Fruit fly (Drosophila melanogaster): Measurements from ENCODE around the gene crp.

The crp gene

dm6 chr2L:16302773-16303279 lies 15.3 kb upstream of the crp start, which contains the start of gene GMF (continued):
- TF ChIP-seq YL-1 (GFP tag; optimal IDR thresholded peaks at IDR 0.05) (peak; percentile 72), Ada2b (GFP tag; IDR thresholded peaks at IDR 0.05) (no peak), CG7271 (tag; optimal IDR thresholded peaks at IDR 0.05) (peak; percentile 58), CG9727 (GFP tag; optimal IDR thresholded peaks at IDR 0.05) (peak; percentile 50), gfzf (GFP tag; optimal IDR thresholded peaks at IDR 0.05) (peak; percentile 78), ewg (GFP tag; optimal IDR thresholded peaks at IDR 0.05) (no peak), prd (optimal IDR thresholded peaks at IDR 0.05) (no peak), prd (GFP tag; IDR thresholded peaks at IDR 0.05) (no peak), pfk (GFP tag; optimal IDR thresholded peaks at IDR 0.05) (no peak), dati (GFP tag; IDR thresholded peaks at IDR 0.05) (no peak), CG17829 (tag; optimal IDR thresholded peaks at IDR 0.05) (peak; percentile 38), CG5953 (GFP tag; IDR thresholded peaks at IDR 0.05) (no peak), gem (tag; optimal IDR thresholded peaks at IDR 0.05) (peak; percentile 74), CG7556 (GFP tag; optimal IDR thresholded peaks at IDR 0.05) (peak; percentile 30), D19B (GFP tag; optimal IDR thresholded peaks at IDR 0.05) (peak; percentile 73), CG14710 (tag; optimal IDR thresholded peaks at IDR 0.05) (peak; percentile 86), kni (GFP tag; optimal IDR thresholded peaks at IDR 0.05) (no peak), tin (GFP tag; optimal IDR thresholded peaks at IDR 0.05) (peak; percentile 37), Fer1 (GFP tag; optimal IDR thresholded peaks at IDR 0.05) (peak; percentile 2), CG32767 (GFP tag; IDR thresholded peaks at IDR 0.05) (no peak), CG8359 (GFP tag; optimal IDR thresholded peaks at IDR 0.05; ENCODE audit: borderline replicate concordance) (no peak), CG2120 (GFP tag; optimal IDR thresholded peaks at IDR 0.05) (peak; percentile 41), CG32532 (GFP tag; IDR thresholded peaks at IDR 0.05) (no peak), dimm (GFP tag; IDR thresholded peaks at IDR 0.05) (no peak), Hsf (GFP tag; optimal IDR thresholded peaks at IDR 0.05) (peak; percentile 25), slbo (GFP tag; IDR thresholded peaks at IDR 0.05) (peak; percentile 45; the same call in 1 of the 2 replicates), Atf-2 (GFP tag; optimal IDR thresholded peaks at IDR 0.05) (no peak), CoRest (tag; optimal IDR thresholded peaks at IDR 0.05) (peak; percentile 72), Poxn (GFP tag; IDR thresholded peaks at IDR 0.05) (no peak), Myb (GFP tag; optimal IDR thresholded peaks at IDR 0.05) (peak; percentile 61), unc-4 (GFP tag; IDR thresholded peaks at IDR 0.05; ENCODE audit: partially characterized antibody) (peak; percentile 21; the same call in 1 of the 2 replicates), E2f2 (GFP tag; IDR thresholded peaks at IDR 0.05) (peak; percentile 38; the same call in 1 of the 2 replicates), CG12391 (tag; optimal IDR thresholded peaks at IDR 0.05) (peak; percentile 78), Taf1 (GFP tag; IDR thresholded peaks at IDR 0.05) (no peak), sisA (GFP tag; IDR thresholded peaks at IDR 0.05) (no peak), CG4730 (GFP tag; IDR thresholded peaks at IDR 0.05) (no peak), kay (GFP tag; optimal IDR thresholded peaks at IDR 0.05) (peak; percentile 79), Dek (tag; optimal IDR thresholded peaks at IDR 0.05) (no peak), CG9932 (GFP tag; IDR thresholded peaks at IDR 0.05) (peak; percentile 45), ash1 (GFP tag; optimal IDR thresholded peaks at IDR 0.05) (no peak), CG7963 (GFP tag; IDR thresholded peaks at IDR 0.05; ENCODE audit: partially characterized antibody) (no peak), CG9797 (GFP tag; optimal IDR thresholded peaks at IDR 0.05) (peak; percentile 60), klu (GFP tag; IDR thresholded peaks at IDR 0.05) (no peak), Fer3 (tag; optimal IDR thresholded peaks at IDR 0.05) (peak; percentile 20), Bteb2 (GFP tag; optimal IDR thresholded peaks at IDR 0.05) (peak; percentile 6), CG10147 (GFP tag; optimal IDR thresholded peaks at IDR 0.05) (peak; percentile 48), gsb-n (tag; optimal IDR thresholded peaks at IDR 0.05) (peak; percentile 48), dan (GFP tag; IDR thresholded peaks at IDR 0.05) (no peak), Ets97D (GFP tag; optimal IDR thresholded peaks at IDR 0.05) (peak; percentile 45), Deaf1 (tag; optimal IDR thresholded peaks at IDR 0.05) (no peak), Scr (GFP tag; IDR thresholded peaks at IDR 0.05; ENCODE audit: partially characterized antibody) (peak; percentile 44; the same call in 1 of the 2 replicates)

Data from whole organism, embryonic.